Fruit fly (Drosophila melanogaster) whole organism, larva: ENCODE measurements around the gene Pburs.

Experiments
- noc ChIP-seq: fragments of 200-800 bp; sonication (Bioruptor generic); optimal IDR thresholded peaks from 3 replicates; lab custom pipeline; 2019; ENCODE audit warnings: missing biosample characterization, mild to moderate bottlenecking, missing genetic modification characterization, moderate library complexity

The Pburs gene

dm6 chr2L:14369933-14370776 is 47.0 kb downstream of the Pburs start:
- no peak for TF ChIP-seq noc

dm6 chr2L:14368833-14369232 is 48.3 kb downstream of the Pburs start:
- no peak for TF ChIP-seq noc

dm6 chr2L:14367274-14367669 is 49.9 kb downstream of the Pburs start:
- TF ChIP-seq noc: no peak
